Worm (Caenorhabditis elegans): Measurements from ENCODE around the gene C03A7.2.

DNA sequence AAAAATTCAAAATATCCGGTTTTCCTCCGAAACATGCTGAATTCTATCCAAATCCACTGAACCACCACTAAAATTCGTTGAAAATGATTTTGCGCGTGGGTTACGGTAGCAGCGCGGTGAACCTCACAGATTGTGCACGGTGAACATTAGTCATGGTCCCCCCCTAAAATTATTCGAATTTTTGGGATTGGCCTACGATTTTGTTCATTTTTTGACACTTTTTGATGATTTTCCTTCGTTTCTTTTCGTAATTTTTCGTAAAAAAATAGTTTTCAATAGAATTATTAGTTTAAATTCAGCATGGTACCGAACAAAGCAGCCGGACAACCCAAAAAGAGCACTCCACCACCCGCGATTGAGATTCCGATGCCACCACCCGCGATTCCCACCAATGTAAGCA, at the start of gene C03A7.2:
- TF ChIP-seq lin-29 (GFP tag; IDR thresholded peaks at IDR 0.05): no peak
- TF ChIP-seq snpc-4 (tag; optimal IDR thresholded peaks at IDR 0.05): no peak
- no peak for TF ChIP-seq ceh-82 (tag; optimal IDR thresholded peaks at IDR 0.05)
- no peak for TF ChIP-seq ztf-11 (tag; optimal IDR thresholded peaks at IDR 0.05)
- TF ChIP-seq lin-15B (tag; optimal IDR thresholded peaks at IDR 0.05): no peak
- no peak for TF ChIP-seq Y105C5A.15 (GFP tag; IDR thresholded peaks at IDR 0.05)
- TF ChIP-seq vab-7 (GFP tag; IDR thresholded peaks at IDR 0.05): no peak
- no peak for TF ChIP-seq jun-1 (tag; optimal IDR thresholded peaks at IDR 0.05)
- TF ChIP-seq mes-2 (tag; optimal IDR thresholded peaks at IDR 0.05; ENCODE audit: poor library complexity, severe bottlenecking): no peak
- no peak for TF ChIP-seq lin-13 (GFP tag; optimal IDR thresholded peaks at IDR 0.05)

All from whole organism, L4 larva.